ENCODE assay signal across 1 worm cellular context in genomic region chrV:15015799-15016198, ce11.
TF ChIP-seq lines count a peak whose summit lies in the region.

No protein-coding gene starts in this region.

TF ChIP-seq in whole organism, L1 larva, 84 proteins besides CTCF, POLR2A, EP300 and RAD21 (continued from another document):
- TF ChIP-seq efl-1 (optimal IDR thresholded peaks at IDR 0.05; lab: Kevin White, UChicago) (no peak), efl-1 (GFP tag; optimal IDR thresholded peaks at IDR 0.05 in 1 of 2; lab: Kevin White, UChicago) (no peak), mab-9 (GFP tag; IDR thresholded peaks at IDR 0.05; lab: Robert Waterston, UW) (no peak), dpl-1 (GFP tag; optimal IDR thresholded peaks at IDR 0.05; lab: Kevin White, UChicago) (no peak), lsy-2 (tag; optimal IDR thresholded peaks at IDR 0.05; lab: Kevin White, UChicago) (peak in 1 of 2 experiments; percentile 11), unc-98 (GFP tag; IDR thresholded peaks at IDR 0.05; lab: Robert Waterston, UW) (no peak), sptf-1 (tag; optimal IDR thresholded peaks at IDR 0.05; lab: Kevin White, UChicago) (no peak), hpl-2 (GFP tag; optimal IDR thresholded peaks at IDR 0.05; lab: Kevin White, UChicago) (no peak), ces-1 (GFP tag; optimal IDR thresholded peaks at IDR 0.05; lab: Kevin White, UChicago) (no peak), nhr-84 (tag; optimal IDR thresholded peaks at IDR 0.05; lab: Kevin White, UChicago) (no peak), lin-15B (tag; optimal IDR thresholded peaks at IDR 0.05; lab: Kevin White, UChicago) (no peak), nhr-12 (tag; optimal IDR thresholded peaks at IDR 0.05; lab: Kevin White, UChicago) (no peak), nhr-90 (tag; optimal IDR thresholded peaks at IDR 0.05; lab: Kevin White, UChicago; ENCODE audit: poor library complexity) (peak; percentile 4), fos-1 (tag; optimal IDR thresholded peaks at IDR 0.05; lab: Kevin White, UChicago) (no peak), rnt-1 (tag; optimal IDR thresholded peaks at IDR 0.05; lab: Kevin White, UChicago) (peak; percentile 11), xbp-1 (tag; optimal IDR thresholded peaks at IDR 0.05; lab: Kevin White, UChicago) (no peak), vab-15 (tag; optimal IDR thresholded peaks at IDR 0.05; lab: Kevin White, UChicago) (no peak), nhr-20 (tag; optimal IDR thresholded peaks at IDR 0.05; lab: Kevin White, UChicago) (no peak), C16A3.4 (tag; optimal IDR thresholded peaks at IDR 0.05; lab: Kevin White, UChicago) (no peak), elt-3 (tag; optimal IDR thresholded peaks at IDR 0.05; lab: Kevin White, UChicago) (peak in 1 of 6 experiments; percentile 36), blmp-1 (tag; optimal IDR thresholded peaks at IDR 0.05; lab: Kevin White, UChicago) (peak; percentile 39), unc-86 (tag; optimal IDR thresholded peaks at IDR 0.05; lab: Kevin White, UChicago) (no peak), Y116A8C.19 (tag; optimal IDR thresholded peaks at IDR 0.05; lab: Kevin White, UChicago; ENCODE audit: borderline replicate concordance) (no peak), tlp-1 (tag; optimal IDR thresholded peaks at IDR 0.05; lab: Kevin White, UChicago) (no peak), lin-14 (GFP tag; optimal IDR thresholded peaks at IDR 0.05; lab: Kevin White, UChicago) (peak; percentile 44), fkh-4 (tag; optimal IDR thresholded peaks at IDR 0.05; lab: Kevin White, UChicago; ENCODE audit: borderline replicate concordance) (no peak), aha-1 (tag; optimal IDR thresholded peaks at IDR 0.05; lab: Kevin White, UChicago) (no peak), nhr-71 (tag; optimal IDR thresholded peaks at IDR 0.05; lab: Kevin White, UChicago) (peak; percentile 48), pag-3 (tag; optimal IDR thresholded peaks at IDR 0.05; lab: Kevin White, UChicago; ENCODE audit: borderline replicate concordance, insufficient read depth) (no peak), snpc-4 (tag; optimal IDR thresholded peaks at IDR 0.05; lab: Kevin White, UChicago) (no peak), nhr-19 (GFP tag; conservative IDR thresholded peaks at IDR 0.05; lab: Robert Waterston, UW) (no peak), nhr-85 (tag; lab: Kevin White, UChicago) (peak; percentile 54), ceh-63 (GFP tag; optimal IDR thresholded peaks at IDR 0.05; lab: Kevin White, UChicago) (no peak), lir-3 (tag; optimal IDR thresholded peaks at IDR 0.05; lab: Kevin White, UChicago; ENCODE audit: poor library complexity) (no peak), ztf-11 (tag; optimal IDR thresholded peaks at IDR 0.05; lab: Kevin White, UChicago) (no peak), mep-1 (tag; optimal IDR thresholded peaks at IDR 0.05; lab: Kevin White, UChicago) (peak; percentile 4), C34B4.2 (tag; optimal IDR thresholded peaks at IDR 0.05; lab: Kevin White, UChicago) (no peak), unc-62 (GFP tag; optimal IDR thresholded peaks at IDR 0.05; lab: Kevin White, UChicago) (no peak), nhr-77 (tag; optimal IDR thresholded peaks at IDR 0.05; lab: Kevin White, UChicago) (no peak), grh-1 (GFP tag; IDR thresholded peaks at IDR 0.05; lab: Robert Waterston, UW) (no peak), F16B12.6 (tag; optimal IDR thresholded peaks at IDR 0.05; lab: Kevin White, UChicago) (no peak), sox-4 (tag; optimal IDR thresholded peaks at IDR 0.05; lab: Kevin White, UChicago) (no peak), ztf-4 (tag; optimal IDR thresholded peaks at IDR 0.05; lab: Kevin White, UChicago) (no peak), ceh-82 (tag; optimal IDR thresholded peaks at IDR 0.05; lab: Kevin White, UChicago) (no peak)
TF ChIP-seq in whole organism, L1 larva: peak in this region for 12.
